Worm (Caenorhabditis elegans) whole organism, midembryonic: ENCODE results near the gene nhr-277.

Experiments
- flt-1 ChIP-seq: fragments of 200-800 bp; sonication (Bioruptor generic); IDR thresholded peaks from 2 replicates; pipeline ENCODE4 v1.3.6; 2022; ENCODE audit warnings: missing genetic modification characterization, missing compliant biosample characterization
- klf-2 ChIP-seq: fragments of 200-800 bp; sonication (Bioruptor generic); conservative IDR thresholded peaks from 2 replicates; pipeline ENCODE4 v1.3.6; 2022; ENCODE audit warnings: missing genetic modification reagents, missing genetic modification characterization, missing compliant biosample characterization
- med-1 ChIP-seq: sonication (generic microtip); optimal IDR thresholded peaks from 2 replicates; lab custom pipeline; 2017; ENCODE audit warnings: missing genetic modification characterization, mild to moderate bottlenecking, missing compliant biosample characterization, antibody characterized with exemption, missing genetic modification reagents; ENCODE audit not compliant: insufficient read depth
- ref-1 ChIP-seq: fragments of 200-800 bp; sonication (Bioruptor generic); conservative IDR thresholded peaks from 2 replicates; pipeline ENCODE4 v1.3.6; 2022; ENCODE audit warnings: missing genetic modification reagents, missing genetic modification characterization, missing compliant biosample characterization
- ztf-23 ChIP-seq: fragments of 200-800 bp; sonication (Bioruptor generic); IDR thresholded peaks from 2 replicates; pipeline ENCODE4 v1.3.6; 2022; ENCODE audit warnings: missing genetic modification reagents, missing genetic modification characterization, missing compliant biosample characterization

ce11 chrIV:2707012-2707411 lies 35.8 kb upstream of the nhr-277 start, which contains the start of gene ubc-8:
- TF ChIP-seq flt-1 (GFP tag; lab: Robert Waterston, UW) (no peak), med-1 (GFP tag; lab: Kevin White, UChicago) (no peak), ztf-23 (GFP tag; lab: Robert Waterston, UW) (no peak), ref-1 (GFP tag; lab: Robert Waterston, UW) (no peak), klf-2 (GFP tag; lab: Robert Waterston, UW) (no peak)
